Worm (Caenorhabditis elegans): ENCODE data around the gene nhr-90.

The nhr-90 gene

ce11 chrV:646888-647287, 36.6 kb downstream of the nhr-90 start, which contains the start of gene ugt-42:
Gene ugt-42 (plus strand): TSS chrV:647188.
- no peak for TF ChIP-seq fos-1 (tag; optimal IDR thresholded peaks at IDR 0.05)
- no peak for TF ChIP-seq peb-1 (tag; optimal IDR thresholded peaks at IDR 0.05)
- TF ChIP-seq F13H6.1 (tag; optimal IDR thresholded peaks at IDR 0.05), result no peak
- no peak for TF ChIP-seq nhr-237 (tag; optimal IDR thresholded peaks at IDR 0.05)
- TF ChIP-seq gmeb-1 (tag; optimal IDR thresholded peaks at IDR 0.05), result no peak
- TF ChIP-seq zag-1 (tag; optimal IDR thresholded peaks at IDR 0.05), result no peak
- no peak for TF ChIP-seq ztf-11 (tag; optimal IDR thresholded peaks at IDR 0.05)
- no peak for TF ChIP-seq ZK546.5 (tag; optimal IDR thresholded peaks at IDR 0.05)
- TF ChIP-seq snpc-4 (tag; optimal IDR thresholded peaks at IDR 0.05), result no peak
- TF ChIP-seq nhr-23 (tag; optimal IDR thresholded peaks at IDR 0.05), result no peak
- TF ChIP-seq nhr-21 (tag; optimal IDR thresholded peaks at IDR 0.05), result no peak
- no peak for TF ChIP-seq Y55F3AM.14 (GFP tag; optimal IDR thresholded peaks at IDR 0.05)
- TF ChIP-seq mbf-1 (tag; optimal IDR thresholded peaks at IDR 0.05), result no peak
- no peak for TF ChIP-seq sma-3 (GFP tag; optimal IDR thresholded peaks at IDR 0.05)
- no peak for TF ChIP-seq elt-3 (tag; optimal IDR thresholded peaks at IDR 0.05)
- TF ChIP-seq nhr-129 (tag; optimal IDR thresholded peaks at IDR 0.05), result no peak
- no peak for TF ChIP-seq R02D3.7 (tag; optimal IDR thresholded peaks at IDR 0.05)
- no peak for TF ChIP-seq alr-1 (tag; optimal IDR thresholded peaks at IDR 0.05)

ce11 chrV:652940-653339, 42.6 kb downstream of the nhr-90 start, which contains the start of gene srj-5:
Gene srj-5 (minus strand): TSS chrV:653040.
- no peak for TF ChIP-seq R02D3.7 (tag; optimal IDR thresholded peaks at IDR 0.05)

- TF ChIP-seq unc-62 (GFP tag; optimal IDR thresholded peaks at IDR 0.05), result no peak
- no peak for TF ChIP-seq nhr-23 (tag; optimal IDR thresholded peaks at IDR 0.05)
- no peak for TF ChIP-seq Y55F3AM.14 (GFP tag; optimal IDR thresholded peaks at IDR 0.05)
- TF ChIP-seq nhr-10 (tag; optimal IDR thresholded peaks at IDR 0.05), result no peak
- TF ChIP-seq unc-39 (tag; optimal IDR thresholded peaks at IDR 0.05), result no peak
These were observed 44.1 kb downstream of the nhr-90 start, which contains the start of gene srj-6 for ce11 chrV:654402-654801. Gene srj-6 (minus strand): TSS chrV:654502.

- TF ChIP-seq mab-5 (tag; optimal IDR thresholded peaks at IDR 0.05), result no peak
These were observed 45.5 kb downstream of the nhr-90 start, which contains the start of gene srh-245 for ce11 chrV:655823-656222. Gene srh-245 (minus strand): TSS chrV:655923.

- no peak for TF ChIP-seq mab-5 (tag; optimal IDR thresholded peaks at IDR 0.05)
These were observed 47.4 kb downstream of the nhr-90 start, which contains the start of gene srh-246 for ce11 chrV:657678-658077. Gene srh-246 (minus strand): TSS chrV:657778.

- no peak for TF ChIP-seq skn-1 (tag; optimal IDR thresholded peaks at IDR 0.05)
- TF ChIP-seq ZK546.5 (tag; optimal IDR thresholded peaks at IDR 0.05), result no peak
- TF ChIP-seq sma-9 (GFP tag; optimal IDR thresholded peaks at IDR 0.05), result no peak
- TF ChIP-seq sma-9 (tag; optimal IDR thresholded peaks at IDR 0.05), result no peak
- no peak for TF ChIP-seq ceh-82 (tag; optimal IDR thresholded peaks at IDR 0.05)
- TF ChIP-seq unc-39 (tag; optimal IDR thresholded peaks at IDR 0.05), result no peak
- TF ChIP-seq nhr-11 (tag; optimal IDR thresholded peaks at IDR 0.05), result no peak
- TF ChIP-seq nhr-10 (tag; optimal IDR thresholded peaks at IDR 0.05), result no peak
These were observed 49.9 kb downstream of the nhr-90 start, which contains the start of gene F31F4.17 for ce11 chrV:660210-660609. Gene F31F4.17 (minus strand): TSS chrV:660310.

Data from whole organism, L2 larva.